Worm (Caenorhabditis elegans): ENCODE data around the gene asp-12.
A peak's percentile ranks its signal among the peaks of the same experiment; 100 is the strongest.

asp-12 gene

ce11 chrV:8228712-8229119, 40.3 kb upstream of the asp-12 start (continued):
- 0 out of 2 replicates have a peak, but pooled peaks have one; percentile 20 for TF ChIP-seq cebp-1 (GFP tag; IDR thresholded peaks at IDR 0.05)
- no peak for TF ChIP-seq cebp-1 (tag; optimal IDR thresholded peaks at IDR 0.05)
- peak; percentile 59 for TF ChIP-seq B0261.1 (tag; optimal IDR thresholded peaks at IDR 0.05)
- peak; percentile 61 for TF ChIP-seq ets-4 (GFP tag; optimal IDR thresholded peaks at IDR 0.05)
- peak; percentile 54 for TF ChIP-seq K12H6.12 (tag; optimal IDR thresholded peaks at IDR 0.05)
- no peak for TF ChIP-seq ccch-3 (GFP tag; optimal IDR thresholded peaks at IDR 0.05)
- TF ChIP-seq hmg-1.2 (GFP tag; IDR thresholded peaks at IDR 0.05) = peak; percentile 99
- peak; percentile 19 to 22 for TF ChIP-seq let-607 (tag; optimal IDR thresholded peaks at IDR 0.05)
- peak; percentile 99 for TF ChIP-seq snpc-3.4 (tag; optimal IDR thresholded peaks at IDR 0.05)
- TF ChIP-seq tbx-9 (tag; optimal IDR thresholded peaks at IDR 0.05; ENCODE audit: borderline replicate concordance) = no peak
- peak; percentile 49 for TF ChIP-seq akir-1 (GFP tag; optimal IDR thresholded peaks at IDR 0.05)
- peak; percentile 91 for TF ChIP-seq ztf-28 (GFP tag; IDR thresholded peaks at IDR 0.05)
- peak; percentile 40 for TF ChIP-seq dpl-1 (GFP tag; optimal IDR thresholded peaks at IDR 0.05)
- peak; percentile 59; the same call in 1 of the 2 replicates for TF ChIP-seq lin-26 (GFP tag; IDR thresholded peaks at IDR 0.05)
- TF ChIP-seq F22D6.2 (tag; optimal IDR thresholded peaks at IDR 0.05) = peak; percentile 41
- TF ChIP-seq rcor-1 (GFP tag; IDR thresholded peaks at IDR 0.05) = peak; percentile 95
- peak; percentile 47 for TF ChIP-seq attf-5 (GFP tag; optimal IDR thresholded peaks at IDR 0.05)
- peak; percentile 36 for TF ChIP-seq mes-4 (tag; optimal IDR thresholded peaks at IDR 0.05)
- no peak for TF ChIP-seq sdz-38 (tag; optimal IDR thresholded peaks at IDR 0.05)
- peak; percentile 66 for TF ChIP-seq xnd-1 (tag; optimal IDR thresholded peaks at IDR 0.05)
- TF ChIP-seq nhr-27 (tag; optimal IDR thresholded peaks at IDR 0.05) = peak; percentile 23
- peak; percentile 66 for TF ChIP-seq ceh-27 (GFP tag; optimal IDR thresholded peaks at IDR 0.05)
- no peak for TF ChIP-seq let-526 (GFP tag; IDR thresholded peaks at IDR 0.05)
- peak; percentile 94 for TF ChIP-seq attf-6 (GFP tag; IDR thresholded peaks at IDR 0.05)
- peak; percentile 22 for TF ChIP-seq ztf-22 (GFP tag; optimal IDR thresholded peaks at IDR 0.05)
- 0 out of 2 replicates have a peak, but pooled peaks have one; percentile 53 for TF ChIP-seq aptf-2 (GFP tag; conservative IDR thresholded peaks at IDR 0.05)
- TF ChIP-seq mxl-1 (tag; optimal IDR thresholded peaks at IDR 0.05) = peak; percentile 31
- TF ChIP-seq repo-1 (tag; optimal IDR thresholded peaks at IDR 0.05) = peak; percentile 87
- TF ChIP-seq madf-6 (GFP tag; IDR thresholded peaks at IDR 0.05) = peak; percentile 91
- peak; percentile 75 for TF ChIP-seq zfh-2 (GFP tag; conservative IDR thresholded peaks at IDR 0.05)
- TF ChIP-seq nhr-80 (tag; optimal IDR thresholded peaks at IDR 0.05) = peak; percentile 53
- TF ChIP-seq ceh-100 (GFP tag; IDR thresholded peaks at IDR 0.05) = peak; percentile 92
- TF ChIP-seq gei-17 (GFP tag; optimal IDR thresholded peaks at IDR 0.05) = peak; percentile 55
- TF ChIP-seq zim-3 (tag; optimal IDR thresholded peaks at IDR 0.05) = peak; percentile 1
- no peak for TF ChIP-seq dpff-1 (tag; optimal IDR thresholded peaks at IDR 0.05)
- TF ChIP-seq lir-1 (GFP tag; conservative IDR thresholded peaks at IDR 0.05) = peak; percentile 70; the same call in 1 of the 2 replicates
- 0 out of 2 replicates have a peak, but pooled peaks have one; percentile 38 for TF ChIP-seq egl-44 (GFP tag; IDR thresholded peaks at IDR 0.05)
- peak; percentile 91 for TF ChIP-seq nfyb-1 (GFP tag; IDR thresholded peaks at IDR 0.05)
- TF ChIP-seq madf-10 (tag; optimal IDR thresholded peaks at IDR 0.05) = peak; percentile 77
- TF ChIP-seq F23B12.7 (tag; optimal IDR thresholded peaks at IDR 0.05; ENCODE audit: insufficient read depth) = peak; percentile 74
- peak; percentile 92 for TF ChIP-seq hsf-1 (GFP tag; IDR thresholded peaks at IDR 0.05)
- peak; percentile 74 for TF ChIP-seq chd-7 (tag; optimal IDR thresholded peaks at IDR 0.05)
- peak; percentile 69 for TF ChIP-seq tlf-1 (GFP tag; optimal IDR thresholded peaks at IDR 0.05)
- no peak for TF ChIP-seq F57C9.4 (tag; optimal IDR thresholded peaks at IDR 0.05)
- no peak for TF ChIP-seq sea-2 (GFP tag; IDR thresholded peaks at IDR 0.05)
- peak; percentile 99 for TF ChIP-seq snpc-1.1 (tag; optimal IDR thresholded peaks at IDR 0.05; ENCODE audit: insufficient read depth)
- TF ChIP-seq ceh-58 (GFP tag; IDR thresholded peaks at IDR 0.05) = no peak
- no peak for TF ChIP-seq egl-18 (GFP tag; IDR thresholded peaks at IDR 0.05)

All from whole organism, young adult.